Worm (Caenorhabditis elegans) whole organism, early embryonic: ENCODE results near the gene F57A10.4.

Source experiments
- F13C5.2 ChIP-seq: sonication (generic microtip); optimal IDR thresholded peaks from 2 replicates; lab custom pipeline; 2017; ENCODE audit warnings: mild to moderate bottlenecking, missing genetic modification characterization, inconsistent platforms, missing compliant biosample characterization
- aly-1 ChIP-seq: sonication (generic microtip); optimal IDR thresholded peaks from 2 replicates; lab custom pipeline; 2016; ENCODE audit warnings: missing genetic modification characterization, missing compliant biosample characterization
- ama-1 ChIP-seq: fragments of 150-350 bp; optimal IDR thresholded peaks from 2 replicates; lab custom pipeline; 2014
- ceh-13 ChIP-seq: fragments of 200-800 bp; sonication (Bioruptor generic); optimal IDR thresholded peaks from 2 replicates; lab custom pipeline; 2018; ENCODE audit warnings: mild to moderate bottlenecking, missing genetic modification characterization, missing compliant biosample characterization
- ceh-36 ChIP-seq: sonication (generic microtip); optimal IDR thresholded peaks from 2 replicates; lab custom pipeline; 2016; ENCODE audit warnings: missing genetic modification characterization, inconsistent platforms, missing compliant biosample characterization
- ets-7 ChIP-seq: sonication (generic microtip); optimal IDR thresholded peaks from 2 replicates; lab custom pipeline; 2016; ENCODE audit warnings: missing genotype, missing genetic modification characterization, missing compliant biosample characterization
- flt-1 ChIP-seq: fragments of 200-800 bp; sonication (Bioruptor generic); IDR thresholded peaks from 2 replicates; pipeline ENCODE4 v1.3.6; 2022; ENCODE audit warnings: missing genetic modification characterization, missing compliant biosample characterization
- hmbx-1 ChIP-seq: sonication (generic microtip); optimal IDR thresholded peaks from 2 replicates; lab custom pipeline; 2016; ENCODE audit warnings: mild to moderate bottlenecking, missing genetic modification characterization, missing compliant biosample characterization
- hnd-1 ChIP-seq: sonication (generic microtip); optimal IDR thresholded peaks from 2 replicates; lab custom pipeline; 2016; ENCODE audit warnings: missing genetic modification characterization, missing compliant biosample characterization
- pes-1 ChIP-seq: fragments of 200-800 bp; sonication (Bioruptor generic); IDR thresholded peaks from 2 replicates; pipeline ENCODE4 v1.3.6; 2022; ENCODE audit warnings: missing genetic modification reagents, missing genetic modification characterization, missing compliant biosample characterization
- sea-1 ChIP-seq: fragments of 200-800 bp; sonication (Bioruptor generic); conservative IDR thresholded peaks from 2 replicates; pipeline ENCODE4 v1.3.6; 2022; ENCODE audit warnings: missing genetic modification characterization, missing compliant biosample characterization
- tbx-11 ChIP-seq: fragments of 200-800 bp; sonication (Bioruptor generic); IDR thresholded peaks from 2 replicates; pipeline ENCODE4 v1.3.6; 2022; ENCODE audit warnings: missing genetic modification characterization, missing compliant biosample characterization
- tbx-37 ChIP-seq: fragments of 200-800 bp; sonication (Bioruptor generic); conservative IDR thresholded peaks from 2 replicates; pipeline ENCODE4 v1.3.6; 2022; ENCODE audit warnings: missing genetic modification reagents, missing genetic modification characterization, missing compliant biosample characterization
- tra-4 ChIP-seq: sonication (generic microtip); optimal IDR thresholded peaks from 2 replicates; lab custom pipeline; 2017; ENCODE audit warnings: missing genetic modification characterization, missing compliant biosample characterization

DNA sequence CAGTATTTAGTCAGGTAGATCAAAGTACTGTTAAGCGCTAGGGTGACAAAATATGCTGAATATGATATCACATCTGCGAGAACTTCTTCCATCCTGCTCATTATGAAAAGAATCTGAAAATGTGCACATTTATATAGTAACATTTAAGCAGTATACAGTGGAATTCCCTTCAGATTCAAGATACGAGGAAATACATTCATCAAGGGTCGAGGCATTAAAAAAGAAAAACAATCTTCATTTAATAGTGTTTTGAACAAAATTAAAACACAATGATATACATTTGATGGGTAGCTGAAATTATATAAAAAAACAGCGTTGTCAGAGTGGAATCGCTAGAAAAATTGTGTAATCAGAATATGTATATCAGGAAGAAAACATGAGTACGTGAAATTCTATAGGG, 33.5 kb upstream of the F57A10.4 start, which contains the start of gene str-27:
- TF ChIP-seq ama-1 (lab: Kevin White, UChicago): no peak
- TF ChIP-seq sea-1 (GFP tag; lab: Robert Waterston, UW): no peak
- no peak for TF ChIP-seq tbx-37 (GFP tag; lab: Robert Waterston, UW)
- TF ChIP-seq ceh-36 (tag; lab: Kevin White, UChicago): no peak
- no peak for TF ChIP-seq ceh-13
- no peak for TF ChIP-seq tbx-11 (GFP tag; lab: Robert Waterston, UW)
- TF ChIP-seq ets-7 (tag; lab: Kevin White, UChicago): no peak
- TF ChIP-seq flt-1 (GFP tag; lab: Robert Waterston, UW): no peak
- TF ChIP-seq pes-1: no peak
- no peak for TF ChIP-seq hmbx-1
- no peak for TF ChIP-seq F13C5.2 (tag; lab: Kevin White, UChicago)
- TF ChIP-seq hnd-1 (tag; lab: Kevin White, UChicago): no peak
- no peak for TF ChIP-seq tra-4 (tag; lab: Kevin White, UChicago)
- TF ChIP-seq aly-1: no peak
